Worm (Caenorhabditis elegans): Measurements from ENCODE around the gene npp-19.

npp-19 gene

ce11 chrII:10784780-10785463, 13.4 kb downstream of the npp-19 start, which contains the start of gene cdl-1 (continued):
- TF ChIP-seq mep-1 (tag; optimal IDR thresholded peaks at IDR 0.05), result peak; percentile 81
- no peak for TF ChIP-seq ceh-63 (GFP tag; optimal IDR thresholded peaks at IDR 0.05)
- TF ChIP-seq nhr-77 (tag; optimal IDR thresholded peaks at IDR 0.05), result peak; percentile 17
- TF ChIP-seq lsy-2 (tag; optimal IDR thresholded peaks at IDR 0.05), result peak; percentile 76 to 90

- no peak for TF ChIP-seq pag-3 (tag; optimal IDR thresholded peaks at IDR 0.05; ENCODE audit: borderline replicate concordance, insufficient read depth)
- TF ChIP-seq efl-1 (optimal IDR thresholded peaks at IDR 0.05), result no peak
- peak in 1 of 2 experiments; percentile 41 for TF ChIP-seq efl-1 (GFP tag; optimal IDR thresholded peaks at IDR 0.05 in 1 of 2)
These were observed 14.0 kb downstream of the npp-19 start for ce11 chrII:10784248-10784647.

- no peak for TF ChIP-seq fos-1 (tag; optimal IDR thresholded peaks at IDR 0.05)
- no peak for TF ChIP-seq dsc-1 (tag; optimal IDR thresholded peaks at IDR 0.05)
- no peak for TF ChIP-seq nhr-12 (tag; optimal IDR thresholded peaks at IDR 0.05)
- TF ChIP-seq sptf-1 (tag; optimal IDR thresholded peaks at IDR 0.05), result no peak
- TF ChIP-seq lin-14 (GFP tag; optimal IDR thresholded peaks at IDR 0.05), result no peak
- no peak for TF ChIP-seq ztf-11 (tag; optimal IDR thresholded peaks at IDR 0.05)
- TF ChIP-seq pqm-1 (tag; optimal IDR thresholded peaks at IDR 0.05), result no peak
- TF ChIP-seq tbx-2 (tag; optimal IDR thresholded peaks at IDR 0.05), result no peak
- TF ChIP-seq unc-62 (GFP tag; optimal IDR thresholded peaks at IDR 0.05), result no peak
- no peak for TF ChIP-seq nhr-237 (tag; optimal IDR thresholded peaks at IDR 0.05)
- TF ChIP-seq swsn-7 (tag; optimal IDR thresholded peaks at IDR 0.05), result no peak
- no peak for TF ChIP-seq hlh-4 (tag; optimal IDR thresholded peaks at IDR 0.05)
- TF ChIP-seq sup-37 (GFP tag; optimal IDR thresholded peaks at IDR 0.05), result no peak
- no peak for TF ChIP-seq elt-3 (tag; optimal IDR thresholded peaks at IDR 0.05)
- no peak for TF ChIP-seq Y116A8C.19 (tag; optimal IDR thresholded peaks at IDR 0.05; ENCODE audit: borderline replicate concordance)
- TF ChIP-seq nhr-76 (tag; optimal IDR thresholded peaks at IDR 0.05), result no peak
- TF ChIP-seq egl-27 (tag; optimal IDR thresholded peaks at IDR 0.05), result no peak
- no peak for TF ChIP-seq nhr-28 (tag; optimal IDR thresholded peaks at IDR 0.05)
- no peak for TF ChIP-seq C16A3.4 (tag; optimal IDR thresholded peaks at IDR 0.05)
- no peak for TF ChIP-seq elt-2 (tag; optimal IDR thresholded peaks at IDR 0.05)
- TF ChIP-seq unc-30 (tag; optimal IDR thresholded peaks at IDR 0.05), result no peak
- no peak for TF ChIP-seq zag-1 (tag; optimal IDR thresholded peaks at IDR 0.05)
- TF ChIP-seq C34B4.2 (tag; optimal IDR thresholded peaks at IDR 0.05), result no peak
- peak; percentile 86 to 88 for TF ChIP-seq efl-1 (optimal IDR thresholded peaks at IDR 0.05)
- TF ChIP-seq efl-1 (GFP tag; optimal IDR thresholded peaks at IDR 0.05 in 1 of 2), result peak; percentile 87 to 99
- TF ChIP-seq lin-15B (tag; optimal IDR thresholded peaks at IDR 0.05), result no peak
- no peak for TF ChIP-seq efl-3 (GFP tag; optimal IDR thresholded peaks at IDR 0.05)
- no peak for TF ChIP-seq ces-1 (GFP tag; optimal IDR thresholded peaks at IDR 0.05)
- no peak for TF ChIP-seq ceh-82 (tag; optimal IDR thresholded peaks at IDR 0.05)
- TF ChIP-seq xbp-1 (tag; optimal IDR thresholded peaks at IDR 0.05), result no peak
- no peak for TF ChIP-seq ztf-4 (tag; optimal IDR thresholded peaks at IDR 0.05)
- no peak for TF ChIP-seq lin-39 (tag; optimal IDR thresholded peaks at IDR 0.05)
- no peak for TF ChIP-seq unc-98 (GFP tag; IDR thresholded peaks at IDR 0.05)
- no peak for TF ChIP-seq mab-9 (GFP tag; IDR thresholded peaks at IDR 0.05)
- TF ChIP-seq dpl-1 (GFP tag; optimal IDR thresholded peaks at IDR 0.05), result peak; percentile 81 to 90 (median 86)
- no peak for TF ChIP-seq irx-1 (tag; optimal IDR thresholded peaks at IDR 0.05)
- no peak for TF ChIP-seq aha-1 (tag; optimal IDR thresholded peaks at IDR 0.05)
- TF ChIP-seq egl-13 (tag; optimal IDR thresholded peaks at IDR 0.05), result no peak
- TF ChIP-seq alr-1 (tag; optimal IDR thresholded peaks at IDR 0.05; ENCODE audit: borderline replicate concordance), result no peak
- peak; percentile 13 for TF ChIP-seq blmp-1 (tag; optimal IDR thresholded peaks at IDR 0.05)
- TF ChIP-seq nhr-71 (tag; optimal IDR thresholded peaks at IDR 0.05), result peak; percentile 21
- no peak for TF ChIP-seq nhr-90 (tag; optimal IDR thresholded peaks at IDR 0.05; ENCODE audit: poor library complexity)
These were observed 14.9 kb downstream of the npp-19 start, which contains the start of gene ect-2 for ce11 chrII:10783201-10783962. TSS of gene ect-2 (minus strand) at chrII:10783962.
